Fruit fly (Drosophila melanogaster) whole organism, adult: Measurements from ENCODE around the gene Rift.

Source experiments
- Crg-1 ChIP-seq: fragments of 200-800 bp; sonication (Bioruptor generic); optimal IDR thresholded peaks from 2 replicates; lab custom pipeline; 2016; ENCODE audit warnings: missing biosample characterization, missing genetic modification characterization
- kay ChIP-seq: fragments of 200-800 bp; sonication (Bioruptor generic); peaks from one replicate; lab custom pipeline; 2016; ENCODE audit warnings: missing biosample characterization, missing genetic modification characterization, borderline replicate concordance

Rift gene

dm6 chr3R:31758587-31759167 lies 51.3 kb downstream of the Rift start, which contains the start of gene CG2187:
Gene CG2187 (minus strand): TSS chr3R:31758637.
- TF ChIP-seq kay (peak; percentile 17), Crg-1 (GFP tag; lab: Kevin White, UChicago) (no peak)
